Worm (Caenorhabditis elegans) whole organism, midembryonic: ENCODE measurements around the gene M01H9.2.

Experiments used
- T22C8.4 ChIP-seq: fragments of 200-800 bp; sonication (Bioruptor generic); IDR thresholded peaks from 2 replicates; pipeline ENCODE4 v1.3.6; 2022; ENCODE audit warnings: missing genetic modification characterization, missing compliant biosample characterization
- cog-1 ChIP-seq: sonication (generic microtip); optimal IDR thresholded peaks from 2 replicates; lab custom pipeline; 2016; ENCODE audit warnings: missing genetic modification characterization, missing compliant biosample characterization
- flt-1 ChIP-seq: fragments of 200-800 bp; sonication (Bioruptor generic); IDR thresholded peaks from 2 replicates; pipeline ENCODE4 v1.3.6; 2022; ENCODE audit warnings: missing genetic modification characterization, missing compliant biosample characterization
- klf-2 ChIP-seq: fragments of 200-800 bp; sonication (Bioruptor generic); conservative IDR thresholded peaks from 2 replicates; pipeline ENCODE4 v1.3.6; 2022; ENCODE audit warnings: missing genetic modification reagents, missing genetic modification characterization, missing compliant biosample characterization
- ztf-23 ChIP-seq: fragments of 200-800 bp; sonication (Bioruptor generic); IDR thresholded peaks from 2 replicates; pipeline ENCODE4 v1.3.6; 2022; ENCODE audit warnings: missing genetic modification reagents, missing genetic modification characterization, missing compliant biosample characterization
- ztf-29 ChIP-seq: fragments of 200-800 bp; sonication (Bioruptor generic); IDR thresholded peaks from 2 replicates; pipeline ENCODE4 v1.3.6; 2022; ENCODE audit warnings: missing genetic modification reagents, missing genetic modification characterization, missing compliant biosample characterization

DNA sequence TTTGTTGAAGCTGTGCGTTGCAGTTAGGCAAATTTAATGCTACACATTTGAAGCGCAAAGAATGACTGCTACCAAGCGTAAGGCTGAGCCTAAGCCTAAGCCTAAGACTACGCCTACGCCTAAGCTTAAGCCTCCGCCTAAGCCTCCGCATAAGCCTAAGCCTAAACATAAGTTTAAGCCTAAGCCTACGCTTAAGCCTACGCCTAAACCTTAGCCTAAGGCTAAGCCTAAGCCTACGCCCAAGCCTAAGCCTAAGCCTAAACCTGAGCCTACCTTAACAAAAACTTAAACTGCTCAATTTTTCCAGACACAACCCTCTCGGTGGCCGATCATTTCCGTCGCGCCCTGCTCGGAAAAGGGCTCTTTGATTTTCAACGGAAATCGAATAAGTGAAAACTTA lies 3.7 kb downstream of the M01H9.2 start:
- TF ChIP-seq flt-1 (GFP tag; lab: Robert Waterston, UW): no peak
- TF ChIP-seq klf-2 (GFP tag; lab: Robert Waterston, UW): no peak
- TF ChIP-seq ztf-29 (GFP tag; lab: Robert Waterston, UW): no peak
- TF ChIP-seq T22C8.4 (GFP tag; lab: Robert Waterston, UW): no peak
- TF ChIP-seq ztf-23: no peak
- TF ChIP-seq cog-1 (tag; lab: Kevin White, UChicago): no peak
